Worm (Caenorhabditis elegans) whole organism, L1 larva: ENCODE measurements around the gene srh-28.

Experiments used
- aly-2 ChIP-seq: fragments of 150-350 bp; optimal IDR thresholded peaks from 2 replicates; lab custom pipeline; 2014; ENCODE audit warnings: missing biosample characterization, missing genetic modification characterization
- blmp-1 ChIP-seq: fragments of 150-350 bp; optimal IDR thresholded peaks from 2 replicates; lab custom pipeline; 2014; ENCODE audit warnings: missing biosample characterization, missing genetic modification characterization
- ceh-63 ChIP-seq: fragments of 200-800 bp; sonication (Bioruptor generic); optimal IDR thresholded peaks from 2 replicates; lab custom pipeline; 2018; ENCODE audit warnings: mild to moderate bottlenecking, missing genetic modification characterization, missing compliant biosample characterization
- ceh-90 ChIP-seq: sonication (generic microtip); optimal IDR thresholded peaks from 2 replicates; lab custom pipeline; 2016; ENCODE audit warnings: missing genetic modification characterization, missing compliant biosample characterization
- dpl-1 ChIP-seq, 3 experiments: fragments of 150-350 bp in 2 of 3; sonication (generic microtip) in 1 of 3; optimal IDR thresholded peaks; 2 replicates each; lab custom pipeline; 2014 to 2017; ENCODE audit warnings: missing biosample characterization in 3 of 3, missing genetic modification characterization in 3 of 3, missing genetic modification reagents in 3 of 3
- dsc-1 ChIP-seq: sonication (generic microtip); optimal IDR thresholded peaks from 2 replicates; lab custom pipeline; 2016; ENCODE audit warnings: mild to moderate bottlenecking, missing genetic modification characterization, missing compliant biosample characterization
- efl-1 ChIP-seq, 4 experiments: fragments of 150-350 bp; optimal IDR thresholded peaks in 3 of 4; peaks in 1 of 4; 1 replicate in 1 of 4; 2 replicates in 3 of 4; lab custom pipeline; 2014; ENCODE audit warnings: missing biosample characterization in 2 of 4, missing genetic modification characterization in 2 of 4, missing genetic modification reagents in 2 of 4
- egl-27 ChIP-seq, 2 experiments: fragments of 150-350 bp in 1 of 2; sonication (generic microtip); optimal IDR thresholded peaks; 3 replicates each; lab custom pipeline; 2017 to 2018; ENCODE audit warnings: missing biosample characterization in 2 of 2, missing genetic modification characterization in 2 of 2, missing genetic modification reagents in 2 of 2
- elt-2 ChIP-seq: sonication (generic microtip); optimal IDR thresholded peaks from 2 replicates; lab custom pipeline; 2016; ENCODE audit warnings: missing genetic modification characterization, mild to moderate bottlenecking, inconsistent platforms, missing compliant biosample characterization, missing genetic modification reagents
- elt-3 ChIP-seq, 6 experiments: fragments of 150-350 bp in 1 of 6; sonication (generic microtip); optimal IDR thresholded peaks; 2 replicates each; lab custom pipeline; 2017 to 2018; ENCODE audit warnings: missing biosample characterization in 6 of 6, missing genetic modification characterization in 6 of 6, inconsistent platforms in 1 of 6
- fos-1 ChIP-seq: fragments of 150-350 bp; optimal IDR thresholded peaks from 2 replicates; lab custom pipeline; 2014; ENCODE audit warnings: missing biosample characterization, missing genetic modification characterization
- hlh-17 ChIP-seq: fragments of 200-800 bp; sonication (Bioruptor generic); optimal IDR thresholded peaks from 2 replicates; lab custom pipeline; 2018; ENCODE audit warnings: missing genetic modification characterization, mild to moderate bottlenecking, missing compliant biosample characterization, moderate library complexity, borderline replicate concordance
- hpl-2 ChIP-seq: fragments of 150-350 bp; optimal IDR thresholded peaks from 2 replicates; lab custom pipeline; 2014; ENCODE audit warnings: missing biosample characterization, missing genetic modification reagents, missing genetic modification characterization
- isw-1 ChIP-seq: fragments of 200-800 bp; sonication (Bioruptor generic); IDR thresholded peaks from 2 replicates; pipeline ENCODE4 v1.3.6; 2022; ENCODE audit warnings: missing genetic modification characterization, missing compliant biosample characterization
- jun-1 ChIP-seq: fragments of 150-350 bp; optimal IDR thresholded peaks from 2 replicates; lab custom pipeline; 2014; ENCODE audit warnings: missing biosample characterization, missing genetic modification reagents, missing genetic modification characterization
- lin-15B ChIP-seq: fragments of 150-350 bp; sonication (generic microtip); optimal IDR thresholded peaks from 3 replicates; lab custom pipeline; 2014; ENCODE audit warnings: missing biosample characterization, missing genetic modification characterization
- lin-35 ChIP-seq, 2 experiments: fragments of 150-350 bp; optimal IDR thresholded peaks; 2 replicates each; lab custom pipeline; 2014; ENCODE audit warnings: missing biosample characterization in 2 of 2, missing genetic modification characterization in 2 of 2, missing genetic modification reagents in 2 of 2
- lir-3 ChIP-seq: sonication (generic microtip); optimal IDR thresholded peaks from 2 replicates; lab custom pipeline; 2016; ENCODE audit warnings: mild to moderate bottlenecking, missing genetic modification characterization, moderate library complexity, missing compliant biosample characterization; ENCODE audit not compliant: poor library complexity
- mab-9 ChIP-seq: fragments of 200-800 bp; sonication (Bioruptor generic); IDR thresholded peaks from 2 replicates; pipeline ENCODE4 v1.3.6; 2022; ENCODE audit warnings: missing genetic modification reagents, missing genetic modification characterization, missing compliant biosample characterization
- mdl-1 ChIP-seq, 2 experiments: fragments of 150-350 bp; optimal IDR thresholded peaks; 2 replicates each; lab custom pipeline; 2014 to 2017; ENCODE audit warnings: missing biosample characterization in 2 of 2, missing genetic modification characterization in 2 of 2, inconsistent platforms in 1 of 2
- mep-1 ChIP-seq: fragments of 150-350 bp; optimal IDR thresholded peaks from 2 replicates; lab custom pipeline; 2014; ENCODE audit warnings: missing biosample characterization, missing genetic modification characterization
- nhr-12 ChIP-seq: sonication (generic microtip); optimal IDR thresholded peaks from 2 replicates; lab custom pipeline; 2017; ENCODE audit warnings: missing biosample characterization, missing genetic modification characterization
- nhr-19 ChIP-seq: fragments of 200-800 bp; sonication (Bioruptor generic); conservative IDR thresholded peaks from 2 replicates; pipeline ENCODE4 v1.3.6; 2022; ENCODE audit warnings: missing genetic modification characterization, missing compliant biosample characterization
- nhr-237 ChIP-seq: fragments of 150-350 bp; optimal IDR thresholded peaks from 2 replicates; lab custom pipeline; 2014; ENCODE audit warnings: missing biosample characterization, missing genetic modification characterization
- nhr-71 ChIP-seq: sonication (generic microtip); optimal IDR thresholded peaks from 2 replicates; lab custom pipeline; 2016; ENCODE audit warnings: mild to moderate bottlenecking, missing genetic modification characterization, moderate library complexity, missing compliant biosample characterization
- nhr-85 ChIP-seq: sonication (generic microtip); peaks from one replicate; lab custom pipeline; 2016; ENCODE audit warnings: missing genetic modification characterization, inconsistent platforms, missing compliant biosample characterization
- pag-3 ChIP-seq: sonication (generic microtip); optimal IDR thresholded peaks from 2 replicates; lab custom pipeline; 2017; ENCODE audit warnings: missing genetic modification characterization, mild to moderate bottlenecking, missing compliant biosample characterization, antibody characterized with exemption, borderline replicate concordance; ENCODE audit not compliant: insufficient read depth
- pax-3 ChIP-seq: fragments of 200-800 bp; sonication (Bioruptor generic); optimal IDR thresholded peaks from 2 replicates; lab custom pipeline; 2018; ENCODE audit warnings: mild to moderate bottlenecking, missing genetic modification characterization, moderate library complexity, missing compliant biosample characterization
- pqm-1 ChIP-seq: sonication (generic microtip); optimal IDR thresholded peaks from 3 replicates; lab custom pipeline; 2017; ENCODE audit warnings: missing biosample characterization, missing genetic modification characterization
- rnt-1 ChIP-seq: sonication (generic microtip); optimal IDR thresholded peaks from 2 replicates; lab custom pipeline; 2016; ENCODE audit warnings: mild to moderate bottlenecking, missing genetic modification characterization, moderate library complexity, missing compliant biosample characterization
- skn-1 ChIP-seq: fragments of 150-350 bp; optimal IDR thresholded peaks from 2 replicates; lab custom pipeline; 2014; ENCODE audit warnings: missing biosample characterization, missing genetic modification characterization
- snpc-4 ChIP-seq: fragments of 150-350 bp; optimal IDR thresholded peaks from 2 replicates; lab custom pipeline; 2014; ENCODE audit warnings: missing biosample characterization, missing genetic modification characterization
- snu-23 ChIP-seq: sonication (generic microtip); optimal IDR thresholded peaks from 2 replicates; lab custom pipeline; 2016; ENCODE audit warnings: missing genetic modification characterization, missing compliant biosample characterization
- sptf-1 ChIP-seq: fragments of 150-350 bp; optimal IDR thresholded peaks from 2 replicates; lab custom pipeline; 2014; ENCODE audit warnings: missing biosample characterization, missing genetic modification characterization
- tbx-2 ChIP-seq: sonication (generic microtip); optimal IDR thresholded peaks from 2 replicates; lab custom pipeline; 2016; ENCODE audit warnings: missing genetic modification characterization, missing compliant biosample characterization
- tlp-1 ChIP-seq: fragments of 150-350 bp; optimal IDR thresholded peaks from 2 replicates; lab custom pipeline; 2014; ENCODE audit warnings: missing biosample characterization, missing genetic modification characterization
- unc-30 ChIP-seq: sonication (generic microtip); optimal IDR thresholded peaks from 2 replicates; lab custom pipeline; 2017; ENCODE audit warnings: missing biosample characterization, missing genetic modification characterization
- unc-86 ChIP-seq: sonication (generic microtip); optimal IDR thresholded peaks from 2 replicates; lab custom pipeline; 2016; ENCODE audit warnings: missing genetic modification characterization, missing compliant biosample characterization
- vab-15 ChIP-seq: sonication (generic microtip); optimal IDR thresholded peaks from 2 replicates; lab custom pipeline; 2017; ENCODE audit warnings: missing genotype, mild to moderate bottlenecking, missing genetic modification characterization, missing compliant biosample characterization
- zag-1 ChIP-seq: fragments of 150-350 bp; optimal IDR thresholded peaks from 2 replicates; lab custom pipeline; 2014; ENCODE audit warnings: missing biosample characterization, missing genetic modification characterization
- ztf-11 ChIP-seq, 2 experiments: sonication (generic microtip); optimal IDR thresholded peaks; 2 replicates each; lab custom pipeline; 2016 to 2017; ENCODE audit warnings: missing genetic modification characterization in 2 of 2, missing biosample characterization in 1 of 2, missing compliant biosample characterization in 1 of 2

srh-28 gene

ce11 chrV:6784853-6785492, 9.4 kb upstream of the srh-28 start, which contains the start of the genes spn-4 and spe-39 (continued):
- TF ChIP-seq unc-30 (tag; lab: Kevin White, UChicago) (no peak), unc-86 (tag; lab: Kevin White, UChicago) (peak; percentile 66), ztf-11 (tag; optimal IDR thresholded peaks at IDR 0.05; lab: Kevin White, UChicago) (peak in 1 of 2 experiments; percentile 72), snu-23 (GFP tag; lab: Kevin White, UChicago) (peak; percentile 84), ceh-90 (tag; lab: Kevin White, UChicago) (peak; percentile 46), hpl-2 (GFP tag; lab: Kevin White, UChicago) (peak; percentile 81), jun-1 (tag; lab: Kevin White, UChicago) (peak; percentile 61), ceh-63 (GFP tag; lab: Kevin White, UChicago) (no peak), lir-3 (peak; percentile 67), mep-1 (tag; lab: Kevin White, UChicago) (peak; percentile 81), dpl-1 (GFP tag; optimal IDR thresholded peaks at IDR 0.05; lab: Kevin White, UChicago) (peak; percentile 94 to 95 (median 94)), vab-15 (no peak), aly-2 (tag; lab: Kevin White, UChicago) (peak; percentile 54), pqm-1 (tag; lab: Kevin White, UChicago) (no peak), hlh-17 (GFP tag; lab: Kevin White, UChicago) (no peak), nhr-237 (no peak), egl-27 (tag; optimal IDR thresholded peaks at IDR 0.05; lab: Kevin White, UChicago) (no peak), tbx-2 (tag; lab: Kevin White, UChicago) (peak; percentile 73), isw-1 (GFP tag; lab: Robert Waterston, UW) (peak; percentile 62), mdl-1 (tag; optimal IDR thresholded peaks at IDR 0.05; lab: Kevin White, UChicago) (peak in 1 of 2 experiments; percentile 65), pax-3 (tag; lab: Kevin White, UChicago) (no peak), pag-3 (tag; lab: Kevin White, UChicago) (no peak), skn-1 (peak; percentile 90), elt-3 (tag; optimal IDR thresholded peaks at IDR 0.05; lab: Kevin White, UChicago) (peak in 2 of 6 experiments; percentile 42 to 55), nhr-12 (tag; lab: Kevin White, UChicago) (no peak), dsc-1 (tag; lab: Kevin White, UChicago) (peak; percentile 84), snpc-4 (tag; lab: Kevin White, UChicago) (peak; percentile 88), sptf-1 (tag; lab: Kevin White, UChicago) (no peak), zag-1 (tag; lab: Kevin White, UChicago) (no peak), mab-9 (GFP tag; lab: Robert Waterston, UW) (peak; percentile 20; the same call in 1 of the 2 replicates), nhr-19 (GFP tag; lab: Robert Waterston, UW) (peak; percentile 73), lin-35 (GFP tag; optimal IDR thresholded peaks at IDR 0.05; lab: Kevin White, UChicago) (peak; percentile 93 to 97), lin-15B (tag; lab: Kevin White, UChicago) (peak; percentile 57), blmp-1 (tag; lab: Kevin White, UChicago) (peak; percentile 66), fos-1 (tag; lab: Kevin White, UChicago) (no peak), nhr-71 (tag; lab: Kevin White, UChicago) (peak; percentile 86), tlp-1 (tag; lab: Kevin White, UChicago) (no peak), elt-2 (peak; percentile 65), nhr-85 (tag; lab: Kevin White, UChicago) (peak; percentile 89), rnt-1 (tag; lab: Kevin White, UChicago) (peak; percentile 92), efl-1 (optimal IDR thresholded peaks at IDR 0.05; lab: Kevin White, UChicago) (peak; percentile 71 to 95), efl-1 (GFP tag; optimal IDR thresholded peaks at IDR 0.05 in 1 of 2; lab: Kevin White, UChicago) (peak; percentile 93 to 99)
